Fruit fly (Drosophila melanogaster): ENCODE data around the gene elm.

The elm gene

dm6 chr3R:5622985-5623630, 31.6 kb downstream of the elm start (continued):
- no peak for TF ChIP-seq Sin3A (optimal IDR thresholded peaks at IDR 0.05)
- peak; percentile 54 for TF ChIP-seq CG1602 (GFP tag; optimal IDR thresholded peaks at IDR 0.05)
- TF ChIP-seq Adf1 (GFP tag; IDR thresholded peaks at IDR 0.05), result no peak
- peak; percentile 63 for TF ChIP-seq kah (GFP tag; optimal IDR thresholded peaks at IDR 0.05)
- TF ChIP-seq CG7372 (GFP tag; IDR thresholded peaks at IDR 0.05), result no peak
- TF ChIP-seq CG11456 (GFP tag; IDR thresholded peaks at IDR 0.05), result no peak
- TF ChIP-seq CG9876 (GFP tag; optimal IDR thresholded peaks at IDR 0.05), result peak; percentile 51
- peak; percentile 83 for TF ChIP-seq gro (GFP tag; optimal IDR thresholded peaks at IDR 0.05)
- no peak for TF ChIP-seq CG17612 (GFP tag; IDR thresholded peaks at IDR 0.05)
- no peak for TF ChIP-seq Hr39 (optimal IDR thresholded peaks at IDR 0.05)
- TF ChIP-seq pan (optimal IDR thresholded peaks at IDR 0.05), result no peak
- TF ChIP-seq pan (GFP tag; optimal IDR thresholded peaks at IDR 0.05 in 1 of 2, IDR thresholded peaks at IDR 0.05 in 1 of 2), result no peak
- peak; percentile 59 for TF ChIP-seq pros (GFP tag; optimal IDR thresholded peaks at IDR 0.05)
- TF ChIP-seq odd (GFP tag; optimal IDR thresholded peaks at IDR 0.05), result peak; percentile 83
- TF ChIP-seq NFAT (GFP tag; IDR thresholded peaks at IDR 0.05), result no peak
- no peak for TF ChIP-seq HLH4C (GFP tag; IDR thresholded peaks at IDR 0.05; ENCODE audit: partially characterized antibody)
- peak; percentile 28 for TF ChIP-seq pum (GFP tag; optimal IDR thresholded peaks at IDR 0.05)
- no peak for TF ChIP-seq Drgx (GFP tag; IDR thresholded peaks at IDR 0.05)
- no peak for TF ChIP-seq inv (GFP tag; IDR thresholded peaks at IDR 0.05; ENCODE audit: partially characterized antibody)
- TF ChIP-seq tx (GFP tag; optimal IDR thresholded peaks at IDR 0.05), result no peak
- TF ChIP-seq Mad (GFP tag; optimal IDR thresholded peaks at IDR 0.05), result peak; percentile 64
- no peak for TF ChIP-seq usp (GFP tag; optimal IDR thresholded peaks at IDR 0.05)
- no peak for TF ChIP-seq CG1024 (GFP tag; IDR thresholded peaks at IDR 0.05)
- peak; percentile 40 for TF ChIP-seq CG31388 (GFP tag; optimal IDR thresholded peaks at IDR 0.05)
- TF ChIP-seq gcm (GFP tag; optimal IDR thresholded peaks at IDR 0.05), result peak; percentile 79
- TF ChIP-seq CG33213 (GFP tag; optimal IDR thresholded peaks at IDR 0.05), result peak; percentile 92
- no peak for TF ChIP-seq prd (optimal IDR thresholded peaks at IDR 0.05)
- TF ChIP-seq prd (GFP tag; IDR thresholded peaks at IDR 0.05), result no peak
- TF ChIP-seq crol (GFP tag; IDR thresholded peaks at IDR 0.05), result no peak
- no peak for TF ChIP-seq Hr78 (GFP tag; optimal IDR thresholded peaks at IDR 0.05)
- no peak for TF ChIP-seq h (optimal IDR thresholded peaks at IDR 0.05)
- TF ChIP-seq CG14965 (GFP tag; optimal IDR thresholded peaks at IDR 0.05; ENCODE audit: borderline replicate concordance), result peak; percentile 45
- peak; percentile 54 for TF ChIP-seq cato (GFP tag; optimal IDR thresholded peaks at IDR 0.05; ENCODE audit: borderline replicate concordance)
- peak; percentile 52 for TF ChIP-seq shn (GFP tag; optimal IDR thresholded peaks at IDR 0.05)
- no peak for TF ChIP-seq Gsc (GFP tag; IDR thresholded peaks at IDR 0.05)
- TF ChIP-seq CG13296 (GFP tag; optimal IDR thresholded peaks at IDR 0.05), result peak; percentile 84
- TF ChIP-seq slbo (GFP tag; IDR thresholded peaks at IDR 0.05), result no peak
- peak; percentile 83 for TF ChIP-seq fd102C (GFP tag; optimal IDR thresholded peaks at IDR 0.05)
- TF ChIP-seq CG4360 (GFP tag; IDR thresholded peaks at IDR 0.05), result no peak
- no peak for TF ChIP-seq CG34224 (GFP tag; IDR thresholded peaks at IDR 0.05; ENCODE audit: partially characterized antibody)
- no peak for TF ChIP-seq otp (GFP tag; IDR thresholded peaks at IDR 0.05)
- peak; percentile 60 for TF ChIP-seq CG5180 (GFP tag; optimal IDR thresholded peaks at IDR 0.05)
- no peak for TF ChIP-seq Dfd (GFP tag; optimal IDR thresholded peaks at IDR 0.05)
- TF ChIP-seq Scr (GFP tag; IDR thresholded peaks at IDR 0.05; ENCODE audit: partially characterized antibody), result no peak
- TF ChIP-seq ham (GFP tag; IDR thresholded peaks at IDR 0.05), result no peak
- TF ChIP-seq CG8765 (GFP tag; IDR thresholded peaks at IDR 0.05), result no peak
- TF ChIP-seq Bgb (GFP tag; IDR thresholded peaks at IDR 0.05; ENCODE audit: partially characterized antibody), result no peak
- TF ChIP-seq CG2712 (tag; optimal IDR thresholded peaks at IDR 0.05), result peak; percentile 66
- peak; percentile 73 for TF ChIP-seq CG12769 (tag; optimal IDR thresholded peaks at IDR 0.05)
- TF ChIP-seq en (GFP tag; optimal IDR thresholded peaks at IDR 0.05), result peak; percentile 69
- no peak for TF ChIP-seq gt (GFP tag; IDR thresholded peaks at IDR 0.05)
- no peak for TF ChIP-seq ken (GFP tag; IDR thresholded peaks at IDR 0.05)
- peak; percentile 69 for TF ChIP-seq Mes4 (GFP tag; optimal IDR thresholded peaks at IDR 0.05)

Measured in whole organism, embryonic.